Worm (Caenorhabditis elegans): ENCODE measurements around the gene fln-2.

DNA sequence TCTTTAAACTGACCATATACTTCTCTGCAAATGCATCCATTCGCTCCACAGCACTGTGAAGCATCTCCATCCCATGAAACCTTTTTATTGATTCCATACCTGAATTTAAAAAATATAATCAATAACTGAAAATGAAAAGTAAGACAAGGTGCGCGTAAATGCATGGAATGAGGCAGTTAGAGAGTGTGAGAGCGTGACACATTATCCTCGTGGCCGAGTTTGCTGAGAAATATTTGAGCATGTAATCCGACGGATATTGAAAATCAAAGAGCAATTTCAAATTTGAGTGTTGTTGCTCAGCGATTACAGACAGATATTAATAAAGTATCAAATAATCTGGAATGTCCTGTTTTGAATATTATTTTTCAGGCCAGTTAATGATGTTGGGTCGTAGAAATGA, 51.8 kb downstream of the fln-2 start, which contains the start of gene ZK899.7:
- TF ChIP-seq pqm-1 (tag; optimal IDR thresholded peaks at IDR 0.05) (no peak), ztf-11 (tag; optimal IDR thresholded peaks at IDR 0.05) (no peak), aly-2 (tag; optimal IDR thresholded peaks at IDR 0.05) (no peak)
